Fruit fly (Drosophila melanogaster) whole organism, embryonic: Measurements from ENCODE around the gene CG43137.

ENCODE experiments used
- ATbp ChIP-seq: fragments of 200-800 bp; sonication (Bioruptor generic); optimal IDR thresholded peaks from 2 replicates; lab custom pipeline; 2017; ENCODE audit warnings: missing biosample characterization, mild to moderate bottlenecking, missing genetic modification characterization, missing genetic modification reagents
- Ada2b ChIP-seq: fragments of 200-800 bp; sonication (Bioruptor generic); IDR thresholded peaks from 2 replicates; pipeline ENCODE4 v1.3.6; 2022; ENCODE audit warnings: missing biosample characterization, missing genetic modification characterization
- Adf1 ChIP-seq: fragments of 200-800 bp; sonication (Bioruptor generic); IDR thresholded peaks from 2 replicates; pipeline ENCODE4 v1.3.6; 2022; ENCODE audit warnings: missing biosample characterization, missing genetic modification characterization
- Atf6 ChIP-seq: fragments of 200-800 bp; sonication (Bioruptor generic); IDR thresholded peaks from 2 replicates; pipeline ENCODE4 v1.3.6; 2022; ENCODE audit warnings: missing biosample characterization, missing genetic modification characterization
- CG10543 ChIP-seq: fragments of 200-800 bp; sonication (Bioruptor generic); optimal IDR thresholded peaks from 3 replicates; lab custom pipeline; 2017; ENCODE audit warnings: missing biosample characterization, mild to moderate bottlenecking, missing genetic modification characterization, moderate library complexity
- CG12391 ChIP-seq: fragments of 200-800 bp; sonication (Bioruptor generic); optimal IDR thresholded peaks from 3 replicates; lab custom pipeline; 2018; ENCODE audit warnings: missing biosample characterization, mild to moderate bottlenecking, missing genetic modification characterization, moderate library complexity
- CG14860 ChIP-seq: fragments of 200-800 bp; sonication (Bioruptor generic); IDR thresholded peaks from 3 replicates; pipeline ENCODE4 v1.3.6; 2022; ENCODE audit warnings: missing biosample characterization, missing genetic modification characterization; ENCODE audit not compliant: partially characterized antibody
- CG1603 ChIP-seq: fragments of 200-800 bp; sonication (Bioruptor generic); optimal IDR thresholded peaks from 2 replicates; lab custom pipeline; 2019; ENCODE audit warnings: missing biosample characterization, mild to moderate bottlenecking, missing genetic modification characterization, moderate library complexity
- CG16815 ChIP-seq: fragments of 200-800 bp; sonication (Bioruptor generic); optimal IDR thresholded peaks from 3 replicates; lab custom pipeline; 2017; ENCODE audit warnings: missing biosample characterization, mild to moderate bottlenecking, missing genetic modification characterization
- CG3838 ChIP-seq: fragments of 200-800 bp; sonication (Bioruptor generic); optimal IDR thresholded peaks from 3 replicates; lab custom pipeline; 2016; ENCODE audit warnings: missing biosample characterization, missing genetic modification characterization
- CG6854 ChIP-seq: fragments of 200-800 bp; sonication (Bioruptor generic); optimal IDR thresholded peaks from 3 replicates; lab custom pipeline; 2017; ENCODE audit warnings: missing biosample characterization, mild to moderate bottlenecking, missing genetic modification characterization
- CG8478 ChIP-seq: fragments of >200 bp; optimal IDR thresholded peaks from 2 replicates; lab custom pipeline; 2018
- CG9797 ChIP-seq: fragments of 200-800 bp; sonication (Bioruptor generic); optimal IDR thresholded peaks from 3 replicates; lab custom pipeline; 2018; ENCODE audit warnings: missing biosample characterization, mild to moderate bottlenecking, missing genetic modification characterization
- CG9876 ChIP-seq: fragments of 200-800 bp; sonication (Bioruptor generic); optimal IDR thresholded peaks from 2 replicates; lab custom pipeline; 2016; ENCODE audit warnings: missing biosample characterization, missing genetic modification characterization
- Drgx ChIP-seq: fragments of 200-800 bp; sonication (Bioruptor generic); IDR thresholded peaks from 2 replicates; pipeline ENCODE4 v1.3.6; 2022; ENCODE audit warnings: missing biosample characterization, missing genetic modification characterization
- Ets97D ChIP-seq: fragments of 200-800 bp; sonication (Bioruptor generic); optimal IDR thresholded peaks from 3 replicates; lab custom pipeline; 2016; ENCODE audit warnings: missing biosample characterization, missing genetic modification characterization
- HmgZ ChIP-seq: fragments of 200-800 bp; sonication (Bioruptor generic); optimal IDR thresholded peaks from 2 replicates; lab custom pipeline; 2018; ENCODE audit warnings: missing biosample characterization, mild to moderate bottlenecking, missing genetic modification characterization
- Hmx ChIP-seq: fragments of 200-800 bp; sonication (Bioruptor generic); optimal IDR thresholded peaks from 2 replicates; lab custom pipeline; 2016; ENCODE audit warnings: missing biosample characterization, missing genetic modification characterization
- MESR4 ChIP-seq: fragments of 200-800 bp; sonication (Bioruptor generic); optimal IDR thresholded peaks from 2 replicates; lab custom pipeline; 2018; ENCODE audit warnings: missing biosample characterization, mild to moderate bottlenecking, missing genetic modification characterization, moderate library complexity
- Meics ChIP-seq: fragments of 200-800 bp; sonication (Bioruptor generic); optimal IDR thresholded peaks from 2 replicates; lab custom pipeline; 2017; ENCODE audit warnings: missing biosample characterization, mild to moderate bottlenecking, missing genetic modification characterization
- Mrtf ChIP-seq: fragments of 200-800 bp; sonication (Bioruptor generic); IDR thresholded peaks from 3 replicates; pipeline ENCODE4 v1.3.6; 2022; ENCODE audit warnings: missing biosample characterization, missing genetic modification characterization
- Oli ChIP-seq: fragments of 200-800 bp; sonication (Bioruptor generic); optimal IDR thresholded peaks from 2 replicates; lab custom pipeline; 2018; ENCODE audit warnings: missing biosample characterization, mild to moderate bottlenecking, missing genetic modification characterization, moderate library complexity
- Sin3A ChIP-seq: fragments of >200 bp; optimal IDR thresholded peaks from 2 replicates; lab custom pipeline; 2018
- Ssrp ChIP-seq: fragments of 200-800 bp; sonication (Bioruptor generic); optimal IDR thresholded peaks from 2 replicates; lab custom pipeline; 2018; ENCODE audit warnings: missing biosample characterization, mild to moderate bottlenecking, missing genetic modification characterization, moderate library complexity
- Taf1 ChIP-seq: fragments of 200-800 bp; sonication (Bioruptor generic); IDR thresholded peaks from 2 replicates; pipeline ENCODE4 v1.3.6; 2022; ENCODE audit warnings: missing biosample characterization, missing genetic modification characterization
- Vsx1 ChIP-seq: fragments of 200-800 bp; sonication (Bioruptor generic); optimal IDR thresholded peaks from 2 replicates; lab custom pipeline; 2017; ENCODE audit warnings: missing biosample characterization, mild to moderate bottlenecking, missing genetic modification characterization, missing genetic modification reagents
- Xrp1 ChIP-seq: fragments of 200-800 bp; sonication (Bioruptor generic); IDR thresholded peaks from 2 replicates; pipeline ENCODE4 v1.3.6; 2022; ENCODE audit warnings: missing biosample characterization, missing genetic modification characterization
- amos ChIP-seq: fragments of 200-800 bp; sonication (Bioruptor generic); IDR thresholded peaks from 2 replicates; pipeline ENCODE4 v1.3.6; 2022; ENCODE audit warnings: missing biosample characterization, missing genetic modification characterization; ENCODE audit not compliant: partially characterized antibody
- ato ChIP-seq: fragments of 200-800 bp; sonication (Bioruptor generic); IDR thresholded peaks from 2 replicates; pipeline ENCODE4 v1.3.6; 2022; ENCODE audit warnings: missing biosample characterization, missing genetic modification characterization; ENCODE audit not compliant: partially characterized antibody
- bigmax ChIP-seq: fragments of 200-800 bp; sonication (Bioruptor generic); optimal IDR thresholded peaks from 2 replicates; lab custom pipeline; 2018; ENCODE audit warnings: missing biosample characterization, mild to moderate bottlenecking, missing genetic modification characterization
- bsh ChIP-seq, 2 experiments: fragments of 200-800 bp; sonication (Bioruptor generic); optimal IDR thresholded peaks; 2 replicates each; lab custom pipeline; 2017 to 2018; ENCODE audit warnings: mild to moderate bottlenecking in 2 of 2, missing biosample characterization in 2 of 2, missing genetic modification characterization in 2 of 2, moderate library complexity in 1 of 2
- cad ChIP-seq: fragments of >200 bp; optimal IDR thresholded peaks from 2 replicates; lab custom pipeline; 2017; ENCODE audit warnings: missing biosample characterization, missing genetic modification characterization
- cg ChIP-seq: fragments of 200-800 bp; sonication (Bioruptor generic); optimal IDR thresholded peaks from 3 replicates; lab custom pipeline; 2019; ENCODE audit warnings: missing biosample characterization, mild to moderate bottlenecking, missing genetic modification characterization, moderate library complexity
- crp ChIP-seq, 2 experiments: fragments of 200-800 bp; sonication (Bioruptor generic); optimal IDR thresholded peaks; 2 replicates in 1 of 2; 3 replicates in 1 of 2; lab custom pipeline; 2017; ENCODE audit warnings: missing biosample characterization in 2 of 2, missing genetic modification characterization in 2 of 2, mild to moderate bottlenecking in 1 of 2, moderate library complexity in 1 of 2
- eve ChIP-seq, 2 experiments: fragments of >200 bp; optimal IDR thresholded peaks; 2 replicates each; lab custom pipeline; 2017; ENCODE audit warnings: missing biosample characterization in 2 of 2, missing genetic modification characterization in 2 of 2
- fd64A ChIP-seq: fragments of 200-800 bp; sonication (Bioruptor generic); optimal IDR thresholded peaks from 3 replicates; lab custom pipeline; 2018; ENCODE audit warnings: missing biosample characterization, mild to moderate bottlenecking, missing genetic modification characterization
- gce ChIP-seq: fragments of 200-800 bp; sonication (Bioruptor generic); IDR thresholded peaks from 3 replicates; pipeline ENCODE4 v1.3.6; 2022; ENCODE audit warnings: missing biosample characterization, missing genetic modification characterization
- hb ChIP-seq: fragments of 200-800 bp; sonication (Bioruptor generic); IDR thresholded peaks from 3 replicates; pipeline ENCODE4 v1.3.6; 2022; ENCODE audit warnings: missing biosample characterization, missing genetic modification characterization; ENCODE audit not compliant: partially characterized antibody
- lmd ChIP-seq: fragments of 200-800 bp; sonication (Bioruptor generic); IDR thresholded peaks from 2 replicates; pipeline ENCODE4 v1.3.6; 2022; ENCODE audit warnings: missing biosample characterization, missing genetic modification characterization
- mirr ChIP-seq: fragments of 200-800 bp; sonication (Bioruptor generic); optimal IDR thresholded peaks from 3 replicates; lab custom pipeline; 2018; ENCODE audit warnings: missing biosample characterization, mild to moderate bottlenecking, missing genetic modification characterization
- nerfin-1 ChIP-seq: fragments of 200-800 bp; sonication (Bioruptor generic); optimal IDR thresholded peaks from 3 replicates; lab custom pipeline; 2019; ENCODE audit warnings: missing biosample characterization, mild to moderate bottlenecking, missing genetic modification characterization, moderate library complexity
- nmo ChIP-seq: fragments of 200-800 bp; sonication (Bioruptor generic); optimal IDR thresholded peaks from 2 replicates; lab custom pipeline; 2018; ENCODE audit warnings: missing biosample characterization, mild to moderate bottlenecking, missing genetic modification characterization, moderate library complexity
- pfk ChIP-seq: fragments of 200-800 bp; sonication (Bioruptor generic); optimal IDR thresholded peaks from 2 replicates; lab custom pipeline; 2018; ENCODE audit warnings: missing biosample characterization, mild to moderate bottlenecking, missing genetic modification characterization, moderate library complexity
- sc ChIP-seq, 3 experiments: fragments of >200 bp in 2 of 3; fragments of 200-800 bp in 1 of 3; sonication (Bioruptor generic) in 1 of 3; optimal IDR thresholded peaks; 2 replicates in 2 of 3; 3 replicates in 1 of 3; lab custom pipeline; 2017; ENCODE audit warnings: mild to moderate bottlenecking in 1 of 3, missing biosample characterization in 1 of 3, missing genetic modification characterization in 1 of 3, missing genetic modification reagents in 1 of 3
- seq ChIP-seq: fragments of 200-800 bp; sonication (Bioruptor generic); IDR thresholded peaks from 2 replicates; pipeline ENCODE4 v1.3.6; 2022; ENCODE audit warnings: missing biosample characterization, missing genetic modification characterization
- ttk ChIP-seq: fragments of 200-800 bp; sonication (Bioruptor generic); IDR thresholded peaks from 2 replicates; pipeline ENCODE4 v2.1.2; 2022; ENCODE audit warnings: missing biosample characterization, missing genetic modification characterization
- unpg ChIP-seq: fragments of 200-800 bp; sonication (Bioruptor generic); optimal IDR thresholded peaks from 3 replicates; lab custom pipeline; 2018; ENCODE audit warnings: missing biosample characterization, mild to moderate bottlenecking, missing genetic modification characterization, moderate library complexity
- vvl ChIP-seq: fragments of 200-800 bp; sonication (Bioruptor generic); IDR thresholded peaks from 2 replicates; pipeline ENCODE4 v1.3.6; 2022; ENCODE audit warnings: missing biosample characterization, missing genetic modification characterization
- zfh2 ChIP-seq: fragments of 200-800 bp; sonication (Bioruptor generic); optimal IDR thresholded peaks from 2 replicates; lab custom pipeline; 2016; ENCODE audit warnings: missing biosample characterization, missing genetic modification characterization

Gene CG43137

DNA sequence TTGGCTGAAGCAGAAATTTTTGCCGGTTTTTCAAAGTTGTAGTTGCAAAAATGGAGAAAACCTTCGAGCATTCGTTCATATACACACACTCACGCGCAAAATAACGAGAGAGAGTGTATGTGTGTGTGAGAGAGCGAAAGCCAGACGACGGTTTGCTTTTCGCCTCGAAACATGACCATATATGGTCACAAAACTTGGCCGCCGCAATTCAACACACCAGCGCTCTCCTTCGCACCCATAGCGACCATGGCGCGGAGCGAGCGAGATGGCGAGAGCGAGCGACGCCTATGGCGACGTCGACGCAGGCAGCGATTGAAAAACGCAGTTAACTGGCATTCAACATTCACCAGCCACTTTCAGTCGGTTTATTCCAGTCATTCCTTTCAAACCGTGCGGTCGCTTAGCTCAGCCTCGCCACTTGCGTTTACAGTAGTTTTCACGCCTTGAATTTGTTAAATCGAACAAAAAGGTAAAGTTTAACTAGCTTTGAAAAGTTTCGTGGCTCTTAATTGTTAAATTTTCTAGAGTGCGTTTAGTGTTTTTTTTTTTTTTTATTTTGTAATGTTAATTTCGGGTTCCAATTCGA lies 36.8 kb upstream of the CG43137 start (continued):
- TF ChIP-seq eve (GFP tag; optimal IDR thresholded peaks at IDR 0.05; lab: Kevin White, UChicago): no peak
- peak; percentile 29 for TF ChIP-seq CG9876 (GFP tag; lab: Kevin White, UChicago)
- no peak for TF ChIP-seq Sin3A (lab: Kevin White, UChicago)
- TF ChIP-seq Taf1 (GFP tag; lab: Robert Waterston, UW): no peak
- TF ChIP-seq fd64A (GFP tag; lab: Kevin White, UChicago): no peak
- TF ChIP-seq unpg (GFP tag; lab: Kevin White, UChicago): no peak
- TF ChIP-seq CG10543 (GFP tag; lab: Kevin White, UChicago): peak; percentile 73
- TF ChIP-seq CG16815 (GFP tag; lab: Kevin White, UChicago): no peak
- no peak for TF ChIP-seq ttk (GFP tag; lab: Robert Waterston, UW)
- TF ChIP-seq crp (GFP tag; optimal IDR thresholded peaks at IDR 0.05; lab: Kevin White, UChicago): no peak
- peak; percentile 90 for TF ChIP-seq cg (GFP tag; lab: Kevin White, UChicago)
- TF ChIP-seq Xrp1: peak; percentile 34; the same call in 1 of the 2 replicates
- no peak for TF ChIP-seq Hmx (GFP tag; lab: Kevin White, UChicago)
- TF ChIP-seq Ada2b (GFP tag; lab: Robert Waterston, UW): no peak; the same call in 1 of the 2 replicates
- TF ChIP-seq Adf1 (GFP tag; lab: Robert Waterston, UW): peak; percentile 99
- peak; percentile 18 for TF ChIP-seq CG12391
- TF ChIP-seq Meics: peak; percentile 22
- 0 out of 3 replicates have a peak, but pooled peaks have one; percentile 16 for TF ChIP-seq CG14860 (GFP tag; lab: Robert Waterston, UW)
- TF ChIP-seq CG1603 (tag; lab: Kevin White, UChicago): peak; percentile 19
- no peak for TF ChIP-seq Ssrp (tag; lab: Kevin White, UChicago)
- TF ChIP-seq CG9797 (GFP tag; lab: Kevin White, UChicago): no peak
- no peak for TF ChIP-seq cad (GFP tag; lab: Kevin White, UChicago)
- TF ChIP-seq ato (GFP tag; lab: Robert Waterston, UW): 0 out of 2 replicates have a peak, but pooled peaks have one; percentile 20
- TF ChIP-seq hb: no peak
- peak; percentile 87 for TF ChIP-seq CG8478 (lab: Kevin White, UChicago)
- TF ChIP-seq Oli (tag; lab: Kevin White, UChicago): no peak
- TF ChIP-seq Ets97D: no peak
- TF ChIP-seq CG3838 (GFP tag; lab: Kevin White, UChicago): no peak
- TF ChIP-seq MESR4 (GFP tag; lab: Kevin White, UChicago): no peak
- TF ChIP-seq ATbp (GFP tag; lab: Kevin White, UChicago): no peak
- TF ChIP-seq bigmax (GFP tag; lab: Kevin White, UChicago): no peak
- TF ChIP-seq nerfin-1 (tag; lab: Kevin White, UChicago): peak; percentile 29
- TF ChIP-seq Drgx (GFP tag; lab: Robert Waterston, UW): 0 out of 2 replicates have a peak, but pooled peaks have one; percentile 38
- TF ChIP-seq amos (GFP tag; lab: Robert Waterston, UW): peak; percentile 11; the same call in 1 of the 2 replicates
- TF ChIP-seq HmgZ (tag; lab: Kevin White, UChicago): peak; percentile 23
- no peak for TF ChIP-seq zfh2 (GFP tag; lab: Kevin White, UChicago)
- peak; percentile 52; the same call in 1 of the 2 replicates for TF ChIP-seq Atf6 (GFP tag; lab: Robert Waterston, UW)
- TF ChIP-seq Vsx1 (GFP tag; lab: Kevin White, UChicago): peak; percentile 29
- TF ChIP-seq lmd (GFP tag; lab: Robert Waterston, UW): no peak; the same call in 1 of the 2 replicates
- no peak for TF ChIP-seq bsh (GFP tag; optimal IDR thresholded peaks at IDR 0.05; lab: Kevin White, UChicago)
- TF ChIP-seq vvl (GFP tag; lab: Robert Waterston, UW): peak; percentile 61; the same call in 1 of the 2 replicates
- TF ChIP-seq Mrtf (GFP tag; lab: Robert Waterston, UW): peak; percentile 57; the same call in 1 of the 3 replicates
- peak; percentile 51 for TF ChIP-seq pfk
- TF ChIP-seq gce: no peak
- TF ChIP-seq nmo (GFP tag; lab: Kevin White, UChicago): no peak
- no peak for TF ChIP-seq sc (optimal IDR thresholded peaks at IDR 0.05; lab: Kevin White, UChicago)
- no peak for TF ChIP-seq sc (GFP tag; optimal IDR thresholded peaks at IDR 0.05; lab: Kevin White, UChicago)
- peak; percentile 31; the same call in 1 of the 2 replicates for TF ChIP-seq seq
- TF ChIP-seq mirr: no peak
- TF ChIP-seq CG6854 (GFP tag; lab: Kevin White, UChicago): no peak
